Worm (Caenorhabditis elegans) whole organism, L4 larva: ENCODE results near the gene scav-2.

Source experiments
- F10B5.3 ChIP-seq: sonication (generic microtip); optimal IDR thresholded peaks from 2 replicates; lab custom pipeline; 2016; ENCODE audit warnings: mild to moderate bottlenecking, missing genetic modification characterization, missing compliant biosample characterization
- T20F7.1 ChIP-seq: fragments of 200-800 bp; sonication (Bioruptor generic); optimal IDR thresholded peaks from 2 replicates; lab custom pipeline; 2018; ENCODE audit warnings: mild to moderate bottlenecking, missing genetic modification characterization, missing compliant biosample characterization
- T26A8.4 ChIP-seq: fragments of 200-800 bp; sonication (Bioruptor generic); IDR thresholded peaks from 2 replicates; pipeline ENCODE4 v1.3.6; 2022; ENCODE audit warnings: missing genetic modification characterization, missing compliant biosample characterization
- Y5F2A.4 ChIP-seq: fragments of 200-800 bp; sonication (Bioruptor generic); optimal IDR thresholded peaks from 2 replicates; lab custom pipeline; 2018; ENCODE audit warnings: mild to moderate bottlenecking, missing genetic modification characterization, missing compliant biosample characterization
- ama-1 ChIP-seq: fragments of 150-350 bp; optimal IDR thresholded peaks from 2 replicates; lab custom pipeline; 2014; ENCODE audit warnings: inconsistent platforms, mixed read lengths
- arid-1 ChIP-seq: fragments of 200-800 bp; sonication (Bioruptor generic); conservative IDR thresholded peaks from 2 replicates; pipeline ENCODE4 v1.3.6; 2022; ENCODE audit warnings: missing genetic modification reagents, missing genetic modification characterization, missing compliant biosample characterization
- ceh-20 ChIP-seq: fragments of 200-800 bp; sonication (Bioruptor generic); IDR thresholded peaks from 2 replicates; pipeline ENCODE4 v1.3.6; 2022; ENCODE audit warnings: missing genetic modification reagents, missing genetic modification characterization, missing compliant biosample characterization
- ceh-44 ChIP-seq: fragments of 200-800 bp; sonication (Bioruptor generic); IDR thresholded peaks from 2 replicates; pipeline ENCODE4 v1.3.6; 2022; ENCODE audit warnings: missing genetic modification reagents, missing genetic modification characterization, missing compliant biosample characterization
- ctbp-1 ChIP-seq: fragments of 200-800 bp; sonication (Bioruptor generic); IDR thresholded peaks from 2 replicates; pipeline ENCODE4 v1.3.6; 2022; ENCODE audit warnings: missing genetic modification reagents, missing genetic modification characterization, missing compliant biosample characterization
- daf-12 ChIP-seq: fragments of 150-350 bp; optimal IDR thresholded peaks from 2 replicates; lab custom pipeline; 2014; ENCODE audit warnings: missing biosample characterization, missing genetic modification reagents, missing genetic modification characterization
- daf-16 ChIP-seq, 3 experiments: sonication (generic microtip); optimal IDR thresholded peaks; 2 replicates each; lab custom pipeline; 2016 to 2017; ENCODE audit warnings: missing genetic modification characterization in 3 of 3, missing genetic modification reagents in 3 of 3, mild to moderate bottlenecking in 2 of 3, missing compliant biosample characterization in 2 of 3, missing biosample characterization in 1 of 3, moderate library complexity in 1 of 3
- daf-19 ChIP-seq: fragments of 200-800 bp; sonication (Bioruptor generic); conservative IDR thresholded peaks from 2 replicates; pipeline ENCODE4 v1.3.6; 2022; ENCODE audit warnings: missing genetic modification characterization, missing compliant biosample characterization
- dve-1 ChIP-seq: sonication (generic microtip); optimal IDR thresholded peaks from 2 replicates; lab custom pipeline; 2017; ENCODE audit warnings: antibody characterized with exemption, mild to moderate bottlenecking, missing genetic modification characterization, missing compliant biosample characterization; ENCODE audit not compliant: insufficient read depth
- egl-27 ChIP-seq: sonication (generic microtip); optimal IDR thresholded peaks from 3 replicates; lab custom pipeline; 2017; ENCODE audit warnings: missing biosample characterization, missing genetic modification reagents, missing genetic modification characterization
- egl-43 ChIP-seq: fragments of 200-800 bp; sonication (Bioruptor generic); IDR thresholded peaks from 2 replicates; pipeline ENCODE4 v1.3.6; 2022; ENCODE audit warnings: missing genetic modification reagents, missing genetic modification characterization, missing compliant biosample characterization
- hlh-11 ChIP-seq: fragments of 200-800 bp; sonication (Bioruptor generic); optimal IDR thresholded peaks from 2 replicates; lab custom pipeline; 2018; ENCODE audit warnings: mild to moderate bottlenecking, missing genetic modification characterization, missing compliant biosample characterization
- hmg-1.1 ChIP-seq: fragments of 200-800 bp; sonication (Bioruptor generic); IDR thresholded peaks from 2 replicates; pipeline ENCODE4 v1.3.6; 2022; ENCODE audit warnings: missing genetic modification reagents, missing genetic modification characterization, missing compliant biosample characterization
- jun-1 ChIP-seq: fragments of 150-350 bp; optimal IDR thresholded peaks from 2 replicates; lab custom pipeline; 2014; ENCODE audit warnings: missing biosample characterization, missing genetic modification reagents, missing genetic modification characterization
- lim-7 ChIP-seq: fragments of 200-800 bp; sonication (Bioruptor generic); IDR thresholded peaks from 2 replicates; pipeline ENCODE4 v1.3.6; 2022; ENCODE audit warnings: missing genetic modification characterization, missing compliant biosample characterization
- lin-1 ChIP-seq: fragments of 200-800 bp; sonication (Bioruptor generic); IDR thresholded peaks from 2 replicates; pipeline ENCODE4 v1.3.6; 2022; ENCODE audit warnings: missing genetic modification reagents, missing genetic modification characterization, missing compliant biosample characterization
- lin-39 ChIP-seq: fragments of 150-350 bp; optimal IDR thresholded peaks from 2 replicates; lab custom pipeline; 2014; ENCODE audit warnings: missing biosample characterization, missing genetic modification reagents, missing genetic modification characterization
- lsy-2 ChIP-seq, 2 experiments: fragments of 150-350 bp in 1 of 2; sonication (generic microtip) in 1 of 2; optimal IDR thresholded peaks; 2 replicates each; lab custom pipeline; 2014 to 2017; ENCODE audit warnings: missing biosample characterization in 2 of 2, missing genetic modification characterization in 2 of 2
- mdl-1 ChIP-seq, 2 experiments: fragments of 150-350 bp in 1 of 2; sonication (generic microtip) in 1 of 2; optimal IDR thresholded peaks; 2 replicates each; lab custom pipeline; 2014 to 2017; ENCODE audit warnings: missing biosample characterization in 2 of 2, missing genetic modification characterization in 2 of 2
- mdt-29 ChIP-seq: fragments of 200-800 bp; sonication (Bioruptor generic); IDR thresholded peaks from 2 replicates; pipeline ENCODE4 v1.3.6; 2022; ENCODE audit warnings: missing genetic modification reagents, missing genetic modification characterization, missing compliant biosample characterization
- mep-1 ChIP-seq: fragments of 150-350 bp; sonication (generic microtip); optimal IDR thresholded peaks from 3 replicates; lab custom pipeline; 2014; ENCODE audit warnings: missing biosample characterization, missing genetic modification characterization
- mxl-3 ChIP-seq: fragments of 200-800 bp; sonication (Bioruptor generic); optimal IDR thresholded peaks from 2 replicates; lab custom pipeline; 2018; ENCODE audit warnings: mild to moderate bottlenecking, missing genetic modification characterization, missing compliant biosample characterization
- nhr-10 ChIP-seq: fragments of 150-350 bp; optimal IDR thresholded peaks from 2 replicates; lab custom pipeline; 2014; ENCODE audit warnings: missing biosample characterization, missing genetic modification characterization
- nhr-25 ChIP-seq: sonication (generic microtip); optimal IDR thresholded peaks from 2 replicates; lab custom pipeline; 2017; ENCODE audit warnings: missing genetic modification characterization, mild to moderate bottlenecking, missing compliant biosample characterization, antibody characterized with exemption, moderate library complexity, borderline replicate concordance; ENCODE audit not compliant: insufficient read depth
- nhr-42 ChIP-seq: fragments of 200-800 bp; sonication (Bioruptor generic); IDR thresholded peaks from 2 replicates; pipeline ENCODE4 v1.3.6; 2022; ENCODE audit warnings: missing genetic modification characterization, missing compliant biosample characterization
- nhr-48 ChIP-seq: sonication (generic microtip); optimal IDR thresholded peaks from 2 replicates; lab custom pipeline; 2016; ENCODE audit warnings: mild to moderate bottlenecking, missing genetic modification characterization, missing compliant biosample characterization
- nhr-6 ChIP-seq: fragments of 150-350 bp; optimal IDR thresholded peaks from 2 replicates; lab custom pipeline; 2014; ENCODE audit warnings: missing biosample characterization, missing genetic modification characterization
- php-3 ChIP-seq: fragments of 200-800 bp; sonication (Bioruptor generic); IDR thresholded peaks from 2 replicates; pipeline ENCODE4 v1.3.6; 2022; ENCODE audit warnings: missing genetic modification reagents, missing genetic modification characterization, missing compliant biosample characterization
- rbr-2 ChIP-seq: sonication (generic microtip); optimal IDR thresholded peaks from 2 replicates; lab custom pipeline; 2016; ENCODE audit warnings: missing genotype, missing genetic modification characterization, missing compliant biosample characterization
- sdz-12 ChIP-seq: fragments of 200-800 bp; sonication (Bioruptor generic); optimal IDR thresholded peaks from 2 replicates; lab custom pipeline; 2018; ENCODE audit warnings: mild to moderate bottlenecking, missing genetic modification characterization, missing compliant biosample characterization
- skn-1 ChIP-seq: fragments of 150-350 bp; optimal IDR thresholded peaks from 2 replicates; lab custom pipeline; 2014; ENCODE audit warnings: missing biosample characterization, missing genetic modification characterization
- snpc-4 ChIP-seq: fragments of 150-350 bp; optimal IDR thresholded peaks from 2 replicates; lab custom pipeline; 2014; ENCODE audit warnings: missing biosample characterization, missing genetic modification characterization
- unc-130 ChIP-seq: sonication (generic microtip); optimal IDR thresholded peaks from 2 replicates; lab custom pipeline; 2016; ENCODE audit warnings: missing genetic modification reagents, missing genetic modification characterization, missing compliant biosample characterization
- unc-62 ChIP-seq, 3 experiments: fragments of 150-350 bp in 1 of 3; sonication (generic microtip); optimal IDR thresholded peaks in 2 of 3; peaks in 1 of 3; 1 replicate in 1 of 3; 2 replicates in 2 of 3; lab custom pipeline; 2014 to 2017; ENCODE audit warnings: missing biosample characterization in 3 of 3, missing genetic modification characterization in 3 of 3, missing genetic modification reagents in 3 of 3, missing genotype in 1 of 3
- zfp-3 ChIP-seq: fragments of 200-800 bp; sonication (Bioruptor generic); conservative IDR thresholded peaks from 2 replicates; pipeline ENCODE4 v1.3.6; 2022; ENCODE audit warnings: missing genetic modification reagents, missing genetic modification characterization, missing compliant biosample characterization
- zip-11 ChIP-seq: fragments of 200-800 bp; sonication (Bioruptor generic); IDR thresholded peaks from 2 replicates; pipeline ENCODE4 v1.3.6; 2022; ENCODE audit warnings: missing genetic modification characterization, missing compliant biosample characterization
- ztf-7 ChIP-seq: fragments of 150-350 bp; optimal IDR thresholded peaks from 2 replicates; lab custom pipeline; 2014; ENCODE audit warnings: missing biosample characterization, missing genetic modification characterization

scav-2 gene

ce11 chrIII:13548982-13549381, 6.2 kb downstream of the scav-2 start, which contains the start of gene mmad-1 (continued):
- TF ChIP-seq arid-1 (0 out of 2 replicates have a peak, but pooled peaks have one; percentile 16), ceh-20 (0 out of 2 replicates have a peak, but pooled peaks have one; percentile 17), Y5F2A.4 (GFP tag; lab: Kevin White, UChicago) (no peak), nhr-25 (tag; lab: Kevin White, UChicago) (no peak), mdt-29 (peak; percentile 44; the same call in 1 of the 2 replicates), daf-19 (GFP tag; lab: Robert Waterston, UW) (no peak), lin-39 (no peak), T26A8.4 (GFP tag; lab: Robert Waterston, UW) (no peak), unc-130 (GFP tag; lab: Kevin White, UChicago) (no peak), mep-1 (tag; lab: Kevin White, UChicago) (peak; percentile 47), daf-12 (no peak), F10B5.3 (tag; lab: Kevin White, UChicago) (no peak), egl-27 (no peak), zip-11 (GFP tag; lab: Robert Waterston, UW) (no peak), nhr-42 (GFP tag; lab: Robert Waterston, UW) (no peak), nhr-10 (no peak), sdz-12 (GFP tag; lab: Kevin White, UChicago) (no peak), hmg-1.1 (GFP tag; lab: Robert Waterston, UW) (peak; percentile 54), php-3 (GFP tag; lab: Robert Waterston, UW) (peak; percentile 63; the same call in 1 of the 2 replicates), ztf-7 (tag; lab: Kevin White, UChicago) (peak; percentile 3), dve-1 (peak; percentile 84), skn-1 (no peak), ceh-44 (no peak), lsy-2 (tag; optimal IDR thresholded peaks at IDR 0.05; lab: Kevin White, UChicago) (peak; percentile 19 to 64), unc-62 (GFP tag; optimal IDR thresholded peaks at IDR 0.05 in 1 of 2; lab: Kevin White, UChicago) (peak in 1 of 2 experiments; percentile 46), unc-62 (tag; optimal IDR thresholded peaks at IDR 0.05; lab: Kevin White, UChicago) (no peak), ctbp-1 (GFP tag; lab: Robert Waterston, UW) (0 out of 2 replicates have a peak, but pooled peaks have one; percentile 55), T20F7.1 (GFP tag; lab: Kevin White, UChicago) (no peak), snpc-4 (tag; lab: Kevin White, UChicago) (no peak), mxl-3 (GFP tag; lab: Kevin White, UChicago) (peak; percentile 6), nhr-6 (tag; lab: Kevin White, UChicago) (peak; percentile 59), hlh-11 (peak; percentile 87), mdl-1 (tag; optimal IDR thresholded peaks at IDR 0.05; lab: Kevin White, UChicago) (peak in 1 of 2 experiments; percentile 62), rbr-2 (tag; lab: Kevin White, UChicago) (peak; percentile 35), ama-1 (lab: Kevin White, UChicago) (peak; percentile 31), egl-43 (GFP tag; lab: Robert Waterston, UW) (no peak)
- TF ChIP-seq, all 104 proteins: peak for 26

DNA sequence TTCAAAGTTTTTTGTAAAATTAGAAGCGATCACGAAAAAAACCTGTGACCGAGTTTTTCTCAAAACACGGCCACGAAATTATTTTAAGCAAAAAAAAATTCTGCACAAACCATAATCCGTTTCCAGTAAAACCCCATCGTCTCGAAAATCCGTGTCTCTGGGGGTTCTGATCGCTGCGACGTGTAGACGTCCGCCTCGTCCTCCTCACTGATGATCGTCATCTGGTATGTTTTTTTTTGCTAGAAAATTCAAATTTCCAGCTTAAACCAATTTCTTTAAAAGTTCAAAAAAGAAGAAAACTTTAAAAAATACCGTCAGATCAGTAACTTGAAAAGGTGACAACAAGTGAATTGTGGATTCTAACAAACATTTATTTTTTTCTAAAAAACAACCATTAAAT, 8.6 kb downstream of the scav-2 start, which contains the start of gene Y76A2B.4:
Gene Y76A2B.4 (minus strand): TSS at position 241 of the 400 bp plus-strand sequence.
- 0 out of 2 replicates have a peak, but pooled peaks have one; percentile 43 for TF ChIP-seq zfp-3 (GFP tag; lab: Robert Waterston, UW)
- 0 out of 2 replicates have a peak, but pooled peaks have one; percentile 26 for TF ChIP-seq ceh-20
- TF ChIP-seq unc-130 (GFP tag; lab: Kevin White, UChicago): no peak
- peak; percentile 31 for TF ChIP-seq hlh-11
- TF ChIP-seq T26A8.4 (GFP tag; lab: Robert Waterston, UW): peak; percentile 25; the same call in 1 of the 2 replicates
- peak; percentile 11; the same call in 1 of the 2 replicates for TF ChIP-seq lin-1
- TF ChIP-seq daf-16 (GFP tag; optimal IDR thresholded peaks at IDR 0.05; lab: Kevin White, UChicago): no peak
- TF ChIP-seq daf-16 (tag; optimal IDR thresholded peaks at IDR 0.05; lab: Kevin White, UChicago): peak; percentile 17
- TF ChIP-seq hmg-1.1 (GFP tag; lab: Robert Waterston, UW): 0 out of 2 replicates have a peak, but pooled peaks have one; percentile 14
- TF ChIP-seq egl-27: no peak
- peak; percentile 22 for TF ChIP-seq T20F7.1 (GFP tag; lab: Kevin White, UChicago)
- no peak for TF ChIP-seq jun-1
- no peak for TF ChIP-seq nhr-48
- TF ChIP-seq mep-1 (tag; lab: Kevin White, UChicago): peak; percentile 22
- 0 out of 2 replicates have a peak, but pooled peaks have one; percentile 24 for TF ChIP-seq lim-7 (GFP tag; lab: Robert Waterston, UW)
- TF ChIP-seq, all 104 proteins: peak for 10
